Worm (Caenorhabditis elegans) whole organism, L2 larva: Measurements from ENCODE around the gene tir-1.

ENCODE experiments used
- ZK546.5 ChIP-seq: sonication (generic microtip); optimal IDR thresholded peaks from 2 replicates; lab custom pipeline; 2017; ENCODE audit warnings: missing biosample characterization, missing genetic modification characterization
- alr-1 ChIP-seq: fragments of 150-350 bp; optimal IDR thresholded peaks from 2 replicates; lab custom pipeline; 2014; ENCODE audit warnings: missing biosample characterization, missing genetic modification characterization
- egl-27 ChIP-seq: sonication (generic microtip); optimal IDR thresholded peaks from 3 replicates; lab custom pipeline; 2017; ENCODE audit warnings: missing biosample characterization, missing genetic modification reagents, missing genetic modification characterization
- lsy-2 ChIP-seq, 2 experiments: fragments of 150-350 bp in 1 of 2; sonication (generic microtip) in 1 of 2; optimal IDR thresholded peaks; 2 replicates each; lab custom pipeline; 2014 to 2017; ENCODE audit warnings: missing biosample characterization in 2 of 2, missing genetic modification characterization in 2 of 2
- nhr-23 ChIP-seq: fragments of 150-350 bp; optimal IDR thresholded peaks from 2 replicates; lab custom pipeline; 2014; ENCODE audit warnings: missing biosample characterization, missing genetic modification reagents, missing genetic modification characterization
- snpc-4 ChIP-seq: fragments of 150-350 bp; optimal IDR thresholded peaks from 2 replicates; lab custom pipeline; 2014; ENCODE audit warnings: missing biosample characterization, missing genetic modification characterization
- unc-62 ChIP-seq: fragments of 150-350 bp; optimal IDR thresholded peaks from 2 replicates; lab custom pipeline; 2014; ENCODE audit warnings: missing biosample characterization, missing genetic modification reagents, missing genetic modification characterization
- ztf-11 ChIP-seq: sonication (generic microtip); optimal IDR thresholded peaks from 2 replicates; lab custom pipeline; 2017; ENCODE audit warnings: missing biosample characterization, missing genetic modification characterization

DNA sequence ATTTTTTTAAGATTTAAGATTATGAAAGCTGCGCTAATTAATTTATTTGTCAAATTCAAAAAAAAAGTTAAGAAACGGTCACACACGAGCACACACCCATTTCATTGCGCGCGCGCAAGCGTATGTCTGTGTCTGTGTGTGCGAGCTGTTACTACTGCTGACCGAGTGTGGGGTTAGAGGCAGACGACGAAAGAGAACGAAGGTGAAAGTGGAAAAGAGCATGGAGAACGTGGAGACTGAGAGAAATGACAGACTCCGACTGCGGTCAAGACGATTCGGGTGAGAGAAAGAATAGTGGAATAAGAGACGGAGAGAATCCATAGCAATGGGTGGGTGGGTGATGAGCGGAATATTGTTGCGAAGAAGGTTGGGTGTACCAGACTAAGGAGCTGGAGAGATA, 81.3 kb downstream of the tir-1 start:
- TF ChIP-seq nhr-23 (tag; lab: Kevin White, UChicago), result no peak
- TF ChIP-seq unc-62 (GFP tag; lab: Kevin White, UChicago), result no peak
- no peak for TF ChIP-seq ZK546.5 (tag; lab: Kevin White, UChicago)
- TF ChIP-seq snpc-4 (tag; lab: Kevin White, UChicago), result no peak
- TF ChIP-seq egl-27 (tag; lab: Kevin White, UChicago), result peak; percentile 21
- peak; percentile 1 to 73 for TF ChIP-seq lsy-2 (tag; optimal IDR thresholded peaks at IDR 0.05; lab: Kevin White, UChicago)
- no peak for TF ChIP-seq ztf-11 (tag; lab: Kevin White, UChicago)
- TF ChIP-seq alr-1 (tag; lab: Kevin White, UChicago), result no peak
